Worm (Caenorhabditis elegans) whole organism, midembryonic: ENCODE results near the gene nspb-12.
A peak's percentile ranks its signal among the peaks of the same experiment; 100 is the strongest.

Experiments
- T22C8.4 ChIP-seq: fragments of 200-800 bp; sonication (Bioruptor generic); IDR thresholded peaks from 2 replicates; pipeline ENCODE4 v1.3.6; 2022; ENCODE audit warnings: missing genetic modification characterization, missing compliant biosample characterization
- cog-1 ChIP-seq: sonication (generic microtip); optimal IDR thresholded peaks from 2 replicates; lab custom pipeline; 2016; ENCODE audit warnings: missing genetic modification characterization, missing compliant biosample characterization
- flt-1 ChIP-seq: fragments of 200-800 bp; sonication (Bioruptor generic); IDR thresholded peaks from 2 replicates; pipeline ENCODE4 v1.3.6; 2022; ENCODE audit warnings: missing genetic modification characterization, missing compliant biosample characterization
- klf-2 ChIP-seq: fragments of 200-800 bp; sonication (Bioruptor generic); conservative IDR thresholded peaks from 2 replicates; pipeline ENCODE4 v1.3.6; 2022; ENCODE audit warnings: missing genetic modification reagents, missing genetic modification characterization, missing compliant biosample characterization
- med-1 ChIP-seq: sonication (generic microtip); optimal IDR thresholded peaks from 2 replicates; lab custom pipeline; 2017; ENCODE audit warnings: missing genetic modification characterization, mild to moderate bottlenecking, missing compliant biosample characterization, antibody characterized with exemption, missing genetic modification reagents; ENCODE audit not compliant: insufficient read depth
- ref-1 ChIP-seq: fragments of 200-800 bp; sonication (Bioruptor generic); conservative IDR thresholded peaks from 2 replicates; pipeline ENCODE4 v1.3.6; 2022; ENCODE audit warnings: missing genetic modification reagents, missing genetic modification characterization, missing compliant biosample characterization
- tab-1 ChIP-seq: fragments of 200-800 bp; sonication (Bioruptor generic); IDR thresholded peaks from 2 replicates; pipeline ENCODE4 v1.3.6; 2022; ENCODE audit warnings: missing genetic modification characterization, missing compliant biosample characterization
- ztf-23 ChIP-seq: fragments of 200-800 bp; sonication (Bioruptor generic); IDR thresholded peaks from 2 replicates; pipeline ENCODE4 v1.3.6; 2022; ENCODE audit warnings: missing genetic modification reagents, missing genetic modification characterization, missing compliant biosample characterization
- ztf-29 ChIP-seq: fragments of 200-800 bp; sonication (Bioruptor generic); IDR thresholded peaks from 2 replicates; pipeline ENCODE4 v1.3.6; 2022; ENCODE audit warnings: missing genetic modification reagents, missing genetic modification characterization, missing compliant biosample characterization

nspb-12 gene

DNA sequence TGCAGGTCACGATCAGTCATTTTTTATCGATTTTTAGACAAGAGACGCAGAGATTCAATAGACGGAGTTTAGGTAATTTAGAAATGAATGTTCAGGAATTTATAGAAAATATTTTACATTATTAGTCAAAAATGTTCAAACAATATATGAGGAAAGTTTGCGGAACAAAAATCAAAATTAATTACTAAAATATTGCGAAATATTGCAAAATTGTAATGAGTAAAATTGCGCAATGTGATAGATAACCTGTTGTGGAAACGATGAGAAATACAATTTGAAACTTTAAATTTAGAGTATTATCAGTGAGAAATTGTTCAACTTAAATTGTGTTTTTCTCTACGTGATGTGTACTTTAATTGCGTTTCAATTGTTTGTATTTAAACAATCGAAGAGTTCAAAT lies 12.5 kb upstream of the nspb-12 start, which contains the start of gene F56D2.5:
F56D2.5 (minus strand) TSS at position 371 of the 400 bp plus-strand sequence.
- TF ChIP-seq T22C8.4 (GFP tag; lab: Robert Waterston, UW) (no peak), flt-1 (GFP tag; lab: Robert Waterston, UW) (no peak), ztf-29 (GFP tag; lab: Robert Waterston, UW) (no peak), ztf-23 (no peak), klf-2 (GFP tag; lab: Robert Waterston, UW) (no peak), cog-1 (tag; lab: Kevin White, UChicago) (no peak), ref-1 (GFP tag; lab: Robert Waterston, UW) (no peak), med-1 (GFP tag; lab: Kevin White, UChicago) (no peak), tab-1 (no peak)

ce11 chrIII:5573694-5574093 lies 5.1 kb upstream of the nspb-12 start, which contains the start of gene molo-1:
Gene molo-1, plus strand, starts transcription at chrIII:5573994.
- TF ChIP-seq ref-1 (GFP tag; lab: Robert Waterston, UW), result no peak
- TF ChIP-seq tab-1, result no peak
- no peak for TF ChIP-seq ztf-29 (GFP tag; lab: Robert Waterston, UW)
- TF ChIP-seq klf-2 (GFP tag; lab: Robert Waterston, UW), result no peak
- no peak for TF ChIP-seq cog-1 (tag; lab: Kevin White, UChicago)
- TF ChIP-seq ztf-23, result no peak
- TF ChIP-seq med-1 (GFP tag; lab: Kevin White, UChicago), result no peak
- no peak for TF ChIP-seq T22C8.4 (GFP tag; lab: Robert Waterston, UW)

- no peak for TF ChIP-seq cog-1 (tag; lab: Kevin White, UChicago)
Observed at ce11 chrIII:5572806-5573205, 4.2 kb upstream of the nspb-12 start.

DNA sequence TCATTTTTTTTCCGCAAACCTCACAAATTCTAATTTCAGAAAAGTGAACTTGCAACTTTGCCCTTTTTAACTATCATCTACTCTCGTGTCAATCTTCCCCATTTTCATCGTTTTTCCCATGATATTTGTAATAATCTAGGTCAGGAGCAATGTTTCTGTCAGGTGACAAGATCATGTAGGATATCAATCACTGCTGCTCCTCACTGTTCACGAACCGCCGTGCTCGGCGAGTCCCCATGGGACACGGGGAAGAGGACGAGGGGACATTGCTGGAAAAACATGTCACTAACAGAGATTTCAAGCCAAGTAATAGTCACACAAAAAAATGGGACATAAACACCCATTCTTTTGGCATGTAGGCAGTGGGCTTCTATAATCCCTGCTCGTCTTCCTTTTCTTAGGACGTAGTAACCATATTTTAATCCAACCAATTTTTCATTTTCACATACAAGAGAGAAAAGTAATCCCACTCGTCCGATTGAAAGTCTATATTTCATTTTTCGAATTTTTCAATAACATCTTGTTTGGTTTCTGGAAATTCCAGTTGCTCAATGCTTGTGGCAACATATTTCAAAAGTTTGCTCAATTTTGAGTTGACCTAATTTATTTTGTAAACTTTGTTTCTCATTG lies 2.4 kb upstream of the nspb-12 start:
- TF ChIP-seq klf-2 (GFP tag; lab: Robert Waterston, UW), result no peak
- TF ChIP-seq ref-1 (GFP tag; lab: Robert Waterston, UW), result no peak
- TF ChIP-seq flt-1 (GFP tag; lab: Robert Waterston, UW), result no peak

- no peak for TF ChIP-seq flt-1 (GFP tag; lab: Robert Waterston, UW)
- TF ChIP-seq tab-1, result 0 out of 2 replicates have a peak, but pooled peaks have one; percentile 59
Observed at ce11 chrIII:5568265-5568664, 314 bp downstream of the nspb-12 start.

ce11 chrIII:5566496-5566895 lies 2.1 kb downstream of the nspb-12 start:
- TF ChIP-seq ztf-29 (GFP tag; lab: Robert Waterston, UW) (no peak), ztf-23 (peak; percentile 44; the same call in 1 of the 2 replicates), klf-2 (GFP tag; lab: Robert Waterston, UW) (no peak), tab-1 (no peak)

- TF ChIP-seq klf-2 (GFP tag; lab: Robert Waterston, UW) (no peak), med-1 (GFP tag; lab: Kevin White, UChicago) (no peak), cog-1 (tag; lab: Kevin White, UChicago) (no peak), ztf-23 (no peak), T22C8.4 (GFP tag; lab: Robert Waterston, UW) (no peak), tab-1 (no peak), flt-1 (GFP tag; lab: Robert Waterston, UW) (no peak), ztf-29 (GFP tag; lab: Robert Waterston, UW) (no peak), ref-1 (GFP tag; lab: Robert Waterston, UW) (no peak)
Observed at ce11 chrIII:5565699-5566098, 2.9 kb downstream of the nspb-12 start.

DNA sequence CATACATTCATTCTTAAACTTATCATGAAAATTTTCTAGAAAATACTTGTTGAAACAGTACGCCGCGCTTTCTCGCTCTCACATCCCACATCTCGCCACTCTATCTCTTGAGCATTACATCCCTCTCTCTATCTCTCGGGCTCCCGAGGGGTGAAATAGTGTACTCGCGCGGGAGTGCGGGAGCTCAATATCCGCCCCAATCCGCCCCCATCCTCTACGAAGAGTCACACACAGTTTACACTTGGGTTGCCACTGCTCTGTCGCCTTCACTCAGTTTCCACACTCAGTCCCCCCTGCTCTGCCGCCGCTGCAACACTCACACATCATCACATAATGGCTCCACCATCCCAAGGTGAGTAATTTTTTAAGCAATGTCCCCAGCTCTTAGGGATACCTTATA lies 3.8 kb downstream of the nspb-12 start, which contains the start of gene mlc-3:
mlc-3 (plus strand) TSS at position 227 of the 400 bp plus-strand sequence.
- no peak for TF ChIP-seq ref-1 (GFP tag; lab: Robert Waterston, UW)
- no peak for TF ChIP-seq T22C8.4 (GFP tag; lab: Robert Waterston, UW)
- no peak for TF ChIP-seq tab-1
- peak; percentile 69; the same call in 1 of the 2 replicates for TF ChIP-seq flt-1 (GFP tag; lab: Robert Waterston, UW)
- no peak for TF ChIP-seq cog-1 (tag; lab: Kevin White, UChicago)
- TF ChIP-seq klf-2 (GFP tag; lab: Robert Waterston, UW), result no peak
- no peak for TF ChIP-seq ztf-23
- TF ChIP-seq ztf-29 (GFP tag; lab: Robert Waterston, UW), result no peak

DNA sequence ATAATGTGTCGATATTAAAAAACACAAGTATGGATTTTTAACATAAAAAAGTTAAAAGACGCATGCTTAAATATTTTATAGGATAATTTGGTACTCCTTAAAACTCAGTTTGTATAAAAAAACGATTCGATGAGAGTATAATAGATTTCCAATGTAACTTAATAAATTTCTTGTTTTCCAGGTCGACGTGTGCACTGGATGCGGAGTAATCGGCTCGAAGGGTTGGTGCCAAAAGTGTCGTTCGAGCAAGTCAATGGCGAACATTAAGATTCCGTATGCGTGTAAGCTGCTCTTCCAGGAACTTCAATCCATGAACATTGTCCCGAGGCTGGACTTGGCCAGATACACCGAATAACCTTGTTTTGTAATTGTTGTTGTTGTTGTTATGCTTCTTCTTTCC lies 4.3 kb downstream of the nspb-12 start:
- no peak for TF ChIP-seq klf-2 (GFP tag; lab: Robert Waterston, UW)
- TF ChIP-seq ztf-29 (GFP tag; lab: Robert Waterston, UW), result no peak
- no peak for TF ChIP-seq cog-1 (tag; lab: Kevin White, UChicago)
- no peak for TF ChIP-seq T22C8.4 (GFP tag; lab: Robert Waterston, UW)
- TF ChIP-seq med-1 (GFP tag; lab: Kevin White, UChicago), result no peak
- TF ChIP-seq ref-1 (GFP tag; lab: Robert Waterston, UW), result no peak
- no peak for TF ChIP-seq ztf-23
- no peak for TF ChIP-seq flt-1 (GFP tag; lab: Robert Waterston, UW)
- no peak for TF ChIP-seq tab-1

DNA sequence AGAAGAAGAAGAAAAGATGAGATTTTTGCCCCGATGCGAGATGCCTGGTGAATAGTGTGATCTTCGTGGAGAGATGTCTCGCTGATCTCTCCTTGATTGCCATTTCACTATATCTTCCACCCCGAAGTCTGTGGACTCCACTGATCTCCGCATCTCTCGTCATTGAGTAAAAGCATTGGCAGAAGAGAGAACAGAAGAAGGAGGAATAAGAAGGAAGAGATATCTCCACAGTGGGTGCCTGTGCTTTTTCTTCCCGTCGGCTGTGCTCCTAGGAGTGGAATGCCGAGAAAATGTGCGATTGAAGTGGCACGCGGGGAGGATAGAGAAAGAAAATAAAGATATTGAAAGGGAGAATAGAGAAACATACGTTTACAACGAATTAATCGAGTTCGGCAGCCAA lies 4.9 kb downstream of the nspb-12 start:
- no peak for TF ChIP-seq ref-1 (GFP tag; lab: Robert Waterston, UW)
- TF ChIP-seq T22C8.4 (GFP tag; lab: Robert Waterston, UW), result no peak
- TF ChIP-seq cog-1 (tag; lab: Kevin White, UChicago), result no peak
- TF ChIP-seq ztf-29 (GFP tag; lab: Robert Waterston, UW), result no peak
